Fruit fly (Drosophila melanogaster) S2 (cell line): ENCODE measurements around the gene CG42688.

ENCODE experiments used
- CG8478 ChIP-seq: fragments of >200 bp; optimal IDR thresholded peaks from 2 replicates; lab custom pipeline; 2018
- CTCF ChIP-seq, 2 experiments: fragments of >200 bp; optimal IDR thresholded peaks; 2 replicates each; lab custom pipeline; 2018

- TF ChIP-seq CG8478 (lab: Kevin White, UChicago) (no peak), CTCF (optimal IDR thresholded peaks at IDR 0.05; lab: Kevin White, UChicago) (no peak)
These were observed 47.6 kb downstream of the CG42688 start, which contains the start of gene Polr1D for dm6 chr2L:19134814-19135523.
